Worm (Caenorhabditis elegans) whole organism, midembryonic: ENCODE data around the gene ZK643.6.

Experiments used
- T22C8.4 ChIP-seq: fragments of 200-800 bp; sonication (Bioruptor generic); IDR thresholded peaks from 2 replicates; pipeline ENCODE4 v1.3.6; 2022; ENCODE audit warnings: missing genetic modification characterization, missing compliant biosample characterization
- cog-1 ChIP-seq: sonication (generic microtip); optimal IDR thresholded peaks from 2 replicates; lab custom pipeline; 2016; ENCODE audit warnings: missing genetic modification characterization, missing compliant biosample characterization
- flt-1 ChIP-seq: fragments of 200-800 bp; sonication (Bioruptor generic); IDR thresholded peaks from 2 replicates; pipeline ENCODE4 v1.3.6; 2022; ENCODE audit warnings: missing genetic modification characterization, missing compliant biosample characterization
- klf-2 ChIP-seq: fragments of 200-800 bp; sonication (Bioruptor generic); conservative IDR thresholded peaks from 2 replicates; pipeline ENCODE4 v1.3.6; 2022; ENCODE audit warnings: missing genetic modification reagents, missing genetic modification characterization, missing compliant biosample characterization
- med-1 ChIP-seq: sonication (generic microtip); optimal IDR thresholded peaks from 2 replicates; lab custom pipeline; 2017; ENCODE audit warnings: missing genetic modification characterization, mild to moderate bottlenecking, missing compliant biosample characterization, antibody characterized with exemption, missing genetic modification reagents; ENCODE audit not compliant: insufficient read depth
- ref-1 ChIP-seq: fragments of 200-800 bp; sonication (Bioruptor generic); conservative IDR thresholded peaks from 2 replicates; pipeline ENCODE4 v1.3.6; 2022; ENCODE audit warnings: missing genetic modification reagents, missing genetic modification characterization, missing compliant biosample characterization
- tab-1 ChIP-seq: fragments of 200-800 bp; sonication (Bioruptor generic); IDR thresholded peaks from 2 replicates; pipeline ENCODE4 v1.3.6; 2022; ENCODE audit warnings: missing genetic modification characterization, missing compliant biosample characterization
- ztf-23 ChIP-seq: fragments of 200-800 bp; sonication (Bioruptor generic); IDR thresholded peaks from 2 replicates; pipeline ENCODE4 v1.3.6; 2022; ENCODE audit warnings: missing genetic modification reagents, missing genetic modification characterization, missing compliant biosample characterization
- ztf-29 ChIP-seq: fragments of 200-800 bp; sonication (Bioruptor generic); IDR thresholded peaks from 2 replicates; pipeline ENCODE4 v1.3.6; 2022; ENCODE audit warnings: missing genetic modification reagents, missing genetic modification characterization, missing compliant biosample characterization

ZK643.6 gene

ce11 chrIII:8917879-8918381 lies 42.6 kb downstream of the ZK643.6 start, which contains the start of gene cdc-25.3:
TSS of gene cdc-25.3 (minus strand) at chrIII:8917929.
- TF ChIP-seq klf-2 (GFP tag; lab: Robert Waterston, UW) (no peak), cog-1 (no peak), tab-1 (GFP tag; lab: Robert Waterston, UW) (no peak), med-1 (no peak), flt-1 (GFP tag; lab: Robert Waterston, UW) (no peak), T22C8.4 (GFP tag; lab: Robert Waterston, UW) (no peak), ztf-29 (GFP tag; lab: Robert Waterston, UW) (no peak), ztf-23 (GFP tag; lab: Robert Waterston, UW) (no peak), ref-1 (no peak)

ce11 chrIII:8913469-8913868 lies 47.1 kb downstream of the ZK643.6 start, which contains the start of gene trxr-2:
TSS of gene trxr-2 (plus strand) at chrIII:8913769.
- TF ChIP-seq ztf-23 (GFP tag; lab: Robert Waterston, UW) (no peak), klf-2 (GFP tag; lab: Robert Waterston, UW) (no peak), med-1 (no peak), tab-1 (GFP tag; lab: Robert Waterston, UW) (no peak), ref-1 (no peak), cog-1 (no peak), flt-1 (GFP tag; lab: Robert Waterston, UW) (no peak), ztf-29 (GFP tag; lab: Robert Waterston, UW) (no peak), T22C8.4 (GFP tag; lab: Robert Waterston, UW) (no peak)

- no peak for TF ChIP-seq med-1
- no peak for TF ChIP-seq ztf-29 (GFP tag; lab: Robert Waterston, UW)
- TF ChIP-seq flt-1 (GFP tag; lab: Robert Waterston, UW) = no peak
- TF ChIP-seq cog-1 = no peak
- no peak for TF ChIP-seq ref-1
- no peak for TF ChIP-seq tab-1 (GFP tag; lab: Robert Waterston, UW)
- no peak for TF ChIP-seq T22C8.4 (GFP tag; lab: Robert Waterston, UW)
- no peak for TF ChIP-seq klf-2 (GFP tag; lab: Robert Waterston, UW)
- TF ChIP-seq ztf-23 (GFP tag; lab: Robert Waterston, UW) = no peak
Observed at ce11 chrIII:8911598-8912194, 48.9 kb downstream of the ZK643.6 start, which contains the start of gene tpk-1. TSS of gene tpk-1 (plus strand) at chrIII:8912144.

ce11 chrIII:8910139-8910538 lies 50.4 kb downstream of the ZK643.6 start:
- TF ChIP-seq ref-1 = no peak
- TF ChIP-seq T22C8.4 (GFP tag; lab: Robert Waterston, UW) = no peak
- no peak for TF ChIP-seq tab-1 (GFP tag; lab: Robert Waterston, UW)
- TF ChIP-seq ztf-29 (GFP tag; lab: Robert Waterston, UW) = no peak
- TF ChIP-seq med-1 = no peak
- no peak for TF ChIP-seq klf-2 (GFP tag; lab: Robert Waterston, UW)
- no peak for TF ChIP-seq ztf-23 (GFP tag; lab: Robert Waterston, UW)
- no peak for TF ChIP-seq flt-1 (GFP tag; lab: Robert Waterston, UW)
- TF ChIP-seq cog-1 = no peak
